Worm (Caenorhabditis elegans) whole organism, L2 larva: ENCODE results near the gene F19F10.11.

Experiments used
- C34F6.9 ChIP-seq: fragments of 150-350 bp; optimal IDR thresholded peaks from 2 replicates; lab custom pipeline; 2014; ENCODE audit warnings: missing biosample characterization, missing genetic modification characterization
- F13H6.1 ChIP-seq: sonication (generic microtip); optimal IDR thresholded peaks from 2 replicates; lab custom pipeline; 2016; ENCODE audit warnings: missing genetic modification characterization, missing compliant biosample characterization
- Y55F3AM.14 ChIP-seq: fragments of 200-800 bp; sonication (Bioruptor generic); optimal IDR thresholded peaks from 2 replicates; lab custom pipeline; 2018; ENCODE audit warnings: mild to moderate bottlenecking, missing genetic modification characterization, missing compliant biosample characterization
- ZK546.5 ChIP-seq: sonication (generic microtip); optimal IDR thresholded peaks from 2 replicates; lab custom pipeline; 2017; ENCODE audit warnings: missing biosample characterization, missing genetic modification characterization
- alr-1 ChIP-seq: fragments of 150-350 bp; optimal IDR thresholded peaks from 2 replicates; lab custom pipeline; 2014; ENCODE audit warnings: missing biosample characterization, missing genetic modification characterization
- aly-2 ChIP-seq: fragments of 150-350 bp; optimal IDR thresholded peaks from 2 replicates; lab custom pipeline; 2014; ENCODE audit warnings: missing biosample characterization, missing genetic modification characterization
- ama-1 ChIP-seq: fragments of 150-350 bp; optimal IDR thresholded peaks from 2 replicates; lab custom pipeline; 2018; ENCODE audit warnings: inconsistent platforms
- blmp-1 ChIP-seq: sonication (generic microtip); optimal IDR thresholded peaks from 2 replicates; lab custom pipeline; 2017; ENCODE audit warnings: missing genetic modification characterization, mild to moderate bottlenecking, missing compliant biosample characterization, antibody characterized with exemption, moderate library complexity; ENCODE audit not compliant: insufficient read depth
- ceh-16 ChIP-seq: fragments of 150-350 bp; optimal IDR thresholded peaks from 2 replicates; lab custom pipeline; 2014; ENCODE audit warnings: missing biosample characterization, missing genetic modification characterization
- ceh-82 ChIP-seq: fragments of 150-350 bp; optimal IDR thresholded peaks from 2 replicates; lab custom pipeline; 2014; ENCODE audit warnings: missing biosample characterization, missing genetic modification characterization
- crh-2 ChIP-seq: sonication (generic microtip); optimal IDR thresholded peaks from 2 replicates; lab custom pipeline; 2017; ENCODE audit warnings: missing biosample characterization, missing genetic modification characterization
- dmd-4 ChIP-seq: sonication (generic microtip); optimal IDR thresholded peaks from 2 replicates; lab custom pipeline; 2017; ENCODE audit warnings: missing biosample characterization, missing genetic modification characterization
- egl-27 ChIP-seq: sonication (generic microtip); optimal IDR thresholded peaks from 3 replicates; lab custom pipeline; 2017; ENCODE audit warnings: missing biosample characterization, missing genetic modification reagents, missing genetic modification characterization
- elt-3 ChIP-seq: sonication (generic microtip); optimal IDR thresholded peaks from 2 replicates; lab custom pipeline; 2017; ENCODE audit warnings: missing biosample characterization, missing genetic modification characterization
- fos-1 ChIP-seq: fragments of 150-350 bp; optimal IDR thresholded peaks from 2 replicates; lab custom pipeline; 2014; ENCODE audit warnings: missing biosample characterization, missing genetic modification characterization
- gmeb-1 ChIP-seq: fragments of 150-350 bp; optimal IDR thresholded peaks from 2 replicates; lab custom pipeline; 2014; ENCODE audit warnings: missing biosample characterization, missing genetic modification characterization
- lin-11 ChIP-seq: fragments of 150-350 bp; sonication (generic microtip); optimal IDR thresholded peaks from 2 replicates; lab custom pipeline; 2014; ENCODE audit warnings: missing biosample characterization, missing genetic modification characterization, inconsistent platforms, mixed read lengths
- lsy-2 ChIP-seq, 2 experiments: fragments of 150-350 bp in 1 of 2; sonication (generic microtip) in 1 of 2; optimal IDR thresholded peaks; 2 replicates each; lab custom pipeline; 2014 to 2017; ENCODE audit warnings: missing biosample characterization in 2 of 2, missing genetic modification characterization in 2 of 2
- mab-5 ChIP-seq: fragments of 150-350 bp; optimal IDR thresholded peaks from 2 replicates; lab custom pipeline; 2014; ENCODE audit warnings: missing biosample characterization, missing genetic modification characterization
- mbf-1 ChIP-seq: sonication (generic microtip); optimal IDR thresholded peaks from 2 replicates; lab custom pipeline; 2017; ENCODE audit warnings: missing biosample characterization, missing genetic modification characterization
- mdl-1 ChIP-seq, 2 experiments: fragments of 150-350 bp in 1 of 2; sonication (generic microtip) in 1 of 2; optimal IDR thresholded peaks; 2 replicates each; lab custom pipeline; 2017; ENCODE audit warnings: missing biosample characterization in 2 of 2, missing genetic modification characterization in 2 of 2
- nhr-10 ChIP-seq: sonication (generic microtip); optimal IDR thresholded peaks from 2 replicates; lab custom pipeline; 2017; ENCODE audit warnings: missing biosample characterization, missing genetic modification characterization
- nhr-11 ChIP-seq: fragments of 150-350 bp; optimal IDR thresholded peaks from 2 replicates; lab custom pipeline; 2014; ENCODE audit warnings: missing biosample characterization, missing genetic modification characterization
- nhr-12 ChIP-seq: fragments of 150-350 bp; optimal IDR thresholded peaks from 2 replicates; lab custom pipeline; 2014; ENCODE audit warnings: missing biosample characterization, missing genetic modification characterization
- nhr-129 ChIP-seq: fragments of 150-350 bp; optimal IDR thresholded peaks from 2 replicates; lab custom pipeline; 2014; ENCODE audit warnings: missing biosample characterization, missing genetic modification characterization
- nhr-21 ChIP-seq: fragments of 150-350 bp; optimal IDR thresholded peaks from 2 replicates; lab custom pipeline; 2014; ENCODE audit warnings: missing biosample characterization, missing genetic modification characterization
- nhr-237 ChIP-seq: fragments of 150-350 bp; optimal IDR thresholded peaks from 2 replicates; lab custom pipeline; 2014; ENCODE audit warnings: missing biosample characterization, missing genetic modification characterization
- peb-1 ChIP-seq: fragments of 150-350 bp; optimal IDR thresholded peaks from 2 replicates; lab custom pipeline; 2014; ENCODE audit warnings: missing biosample characterization, missing genetic modification characterization
- sma-3 ChIP-seq: sonication (generic microtip); optimal IDR thresholded peaks from 2 replicates; lab custom pipeline; 2016; ENCODE audit warnings: missing genetic modification reagents, missing genetic modification characterization, missing compliant biosample characterization
- sma-9 ChIP-seq, 2 experiments: fragments of 150-350 bp in 1 of 2; sonication (generic microtip) in 1 of 2; optimal IDR thresholded peaks; 2 replicates each; lab custom pipeline; 2014 to 2016; ENCODE audit warnings: missing genetic modification characterization in 2 of 2, mild to moderate bottlenecking in 1 of 2, missing biosample characterization in 1 of 2, missing compliant biosample characterization in 1 of 2, missing genetic modification reagents in 1 of 2, moderate library complexity in 1 of 2
- unc-39 ChIP-seq: fragments of 150-350 bp; optimal IDR thresholded peaks from 2 replicates; lab custom pipeline; 2014; ENCODE audit warnings: missing biosample characterization, missing genetic modification characterization
- unc-62 ChIP-seq: fragments of 150-350 bp; optimal IDR thresholded peaks from 2 replicates; lab custom pipeline; 2014; ENCODE audit warnings: missing biosample characterization, missing genetic modification reagents, missing genetic modification characterization
- zag-1 ChIP-seq: fragments of 150-350 bp; optimal IDR thresholded peaks from 2 replicates; lab custom pipeline; 2014; ENCODE audit warnings: missing biosample characterization, missing genetic modification characterization
- ztf-1 ChIP-seq: fragments of 200-800 bp; sonication (Bioruptor generic); conservative IDR thresholded peaks from 2 replicates; pipeline ENCODE4 v1.3.6; 2022; ENCODE audit warnings: missing genetic modification characterization, missing compliant biosample characterization
- ztf-11 ChIP-seq: sonication (generic microtip); optimal IDR thresholded peaks from 2 replicates; lab custom pipeline; 2017; ENCODE audit warnings: missing biosample characterization, missing genetic modification characterization

F19F10.11 gene

ce11 chrV:7612044-7612443, 24.5 kb upstream of the F19F10.11 start, which contains the start of gene clec-215:
Gene clec-215 (plus strand): TSS chrV:7612344.
- TF ChIP-seq fos-1 (tag; lab: Kevin White, UChicago) (no peak), egl-27 (no peak), unc-62 (GFP tag; lab: Kevin White, UChicago) (no peak), gmeb-1 (tag; lab: Kevin White, UChicago) (no peak), C34F6.9 (tag; lab: Kevin White, UChicago) (no peak), nhr-129 (tag; lab: Kevin White, UChicago) (no peak), zag-1 (no peak), ceh-16 (tag; lab: Kevin White, UChicago) (no peak), sma-9 (GFP tag; optimal IDR thresholded peaks at IDR 0.05; lab: Kevin White, UChicago) (no peak), sma-9 (tag; optimal IDR thresholded peaks at IDR 0.05; lab: Kevin White, UChicago) (no peak), nhr-11 (tag; lab: Kevin White, UChicago) (no peak), sma-3 (no peak)

ce11 chrV:7609698-7610420, 22.4 kb upstream of the F19F10.11 start, which contains the start of the genes folt-3 and clec-214:
Gene folt-3 (minus strand): TSS chrV:7609748.
Gene clec-214 (plus strand): TSS chrV:7610370.
- TF ChIP-seq nhr-10 (no peak), elt-3 (tag; lab: Kevin White, UChicago) (no peak), nhr-237 (tag; lab: Kevin White, UChicago) (no peak), fos-1 (tag; lab: Kevin White, UChicago) (no peak), ztf-1 (GFP tag; lab: Robert Waterston, UW) (no peak), crh-2 (tag; lab: Kevin White, UChicago) (no peak), mdl-1 (tag; optimal IDR thresholded peaks at IDR 0.05; lab: Kevin White, UChicago) (no peak), mbf-1 (tag; lab: Kevin White, UChicago) (no peak), ZK546.5 (tag; lab: Kevin White, UChicago) (no peak), blmp-1 (tag; lab: Kevin White, UChicago) (no peak), ceh-82 (no peak), nhr-11 (tag; lab: Kevin White, UChicago) (no peak), Y55F3AM.14 (GFP tag; lab: Kevin White, UChicago) (no peak)

- TF ChIP-seq ztf-1 (GFP tag; lab: Robert Waterston, UW) (no peak), ama-1 (lab: Kevin White, UChicago) (no peak), crh-2 (tag; lab: Kevin White, UChicago) (no peak), sma-3 (no peak), dmd-4 (tag; lab: Kevin White, UChicago) (no peak), ZK546.5 (tag; lab: Kevin White, UChicago) (no peak)
Measured at ce11 chrV:7604858-7605257, 17.4 kb upstream of the F19F10.11 start, which contains the start of gene clec-213. Gene clec-213 (plus strand): TSS chrV:7605158.

- TF ChIP-seq nhr-21 (tag; lab: Kevin White, UChicago) (no peak), unc-39 (tag; lab: Kevin White, UChicago) (no peak), elt-3 (tag; lab: Kevin White, UChicago) (no peak), ztf-11 (tag; lab: Kevin White, UChicago) (no peak), peb-1 (tag; lab: Kevin White, UChicago) (no peak)
Measured at ce11 chrV:7603404-7603803, 15.9 kb upstream of the F19F10.11 start, which contains the start of gene C50E3.11. Gene C50E3.11 (minus strand): TSS chrV:7603486.

- TF ChIP-seq mab-5 (tag; lab: Kevin White, UChicago) (no peak), F13H6.1 (tag; lab: Kevin White, UChicago) (no peak), lsy-2 (tag; optimal IDR thresholded peaks at IDR 0.05; lab: Kevin White, UChicago) (no peak), egl-27 (no peak), fos-1 (tag; lab: Kevin White, UChicago) (no peak), alr-1 (no peak), aly-2 (tag; lab: Kevin White, UChicago) (no peak), nhr-12 (tag; lab: Kevin White, UChicago) (no peak), zag-1 (no peak), lin-11 (tag; lab: Kevin White, UChicago) (no peak)
Measured at ce11 chrV:7601443-7601842, 13.9 kb upstream of the F19F10.11 start, which contains the start of gene scl-26. Gene scl-26 (minus strand): TSS chrV:7601543.
